Fruit fly (Drosophila melanogaster) whole organism: ENCODE results near the gene GstD10.

Experiments
- CG8478 ChIP-seq: fragments of >200 bp; optimal IDR thresholded peaks from 2 replicates; lab custom pipeline; 2018; ENCODE audit warnings: inconsistent platforms
- EcR ChIP-seq, 2 experiments: fragments of >200 bp; optimal IDR thresholded peaks; 2 replicates each; lab custom pipeline; 2017; ENCODE audit warnings: missing biosample characterization in 2 of 2, missing genetic modification characterization in 2 of 2, missing genetic modification reagents in 2 of 2
- pan ChIP-seq: fragments of >200 bp; optimal IDR thresholded peaks from 2 replicates; lab custom pipeline; 2017
- psq ChIP-seq: fragments of >200 bp; optimal IDR thresholded peaks from 2 replicates; lab custom pipeline; 2017
- usp ChIP-seq: fragments of >200 bp; optimal IDR thresholded peaks from 2 replicates; lab custom pipeline; 2017; ENCODE audit warnings: missing biosample characterization, missing genetic modification characterization, mixed read lengths

- no peak for TF ChIP-seq pan (lab: Kevin White, UChicago)
- TF ChIP-seq psq (lab: Kevin White, UChicago), result no peak
- no peak for TF ChIP-seq usp (GFP tag; lab: Kevin White, UChicago)
- no peak for TF ChIP-seq EcR (GFP tag; optimal IDR thresholded peaks at IDR 0.05; lab: Kevin White, UChicago)
- TF ChIP-seq CG8478 (lab: Kevin White, UChicago), result no peak
Observed at dm6 chr3R:12344914-12345549, 20.5 kb downstream of the GstD10 start.
